Worm (Caenorhabditis elegans) whole organism, mixed stage, embryonic: ENCODE data around the gene ssu-1.

ENCODE experiments used
- blmp-1 ChIP-seq: fragments of 150-350 bp; optimal IDR thresholded peaks from 2 replicates; lab custom pipeline; 2014; ENCODE audit warnings: missing biosample characterization, missing genetic modification characterization
- ceh-43 ChIP-seq: fragments of 200-800 bp; sonication (Bioruptor generic); optimal IDR thresholded peaks from 2 replicates; lab custom pipeline; 2018; ENCODE audit warnings: mild to moderate bottlenecking, missing genetic modification characterization, moderate library complexity, missing compliant biosample characterization
- drap-1 ChIP-seq: fragments of 200-800 bp; sonication (Bioruptor generic); optimal IDR thresholded peaks from 3 replicates; lab custom pipeline; 2018; ENCODE audit warnings: mild to moderate bottlenecking, missing genetic modification characterization, missing compliant biosample characterization
- flh-1 ChIP-seq: fragments of 200-800 bp; sonication (Bioruptor generic); optimal IDR thresholded peaks from 2 replicates; lab custom pipeline; 2018; ENCODE audit warnings: mild to moderate bottlenecking, missing genetic modification characterization, moderate library complexity, missing compliant biosample characterization
- lin-13 ChIP-seq: fragments of 150-350 bp; optimal IDR thresholded peaks from 2 replicates; lab custom pipeline; 2014; ENCODE audit warnings: missing biosample characterization, missing genetic modification characterization
- mep-1 ChIP-seq: fragments of 150-350 bp; optimal IDR thresholded peaks from 2 replicates; lab custom pipeline; 2017; ENCODE audit warnings: missing biosample characterization, missing genetic modification reagents, missing genetic modification characterization, inconsistent platforms
- nhr-237 ChIP-seq: fragments of 150-350 bp; optimal IDR thresholded peaks from 2 replicates; lab custom pipeline; 2014; ENCODE audit warnings: missing biosample characterization, missing genetic modification characterization
- pha-4 ChIP-seq: fragments of 150-350 bp; optimal IDR thresholded peaks from 2 replicates; lab custom pipeline; 2018; ENCODE audit warnings: missing biosample characterization, missing genetic modification reagents, missing genetic modification characterization
- unc-39 ChIP-seq: fragments of 150-350 bp; optimal IDR thresholded peaks from 2 replicates; lab custom pipeline; 2014; ENCODE audit warnings: missing biosample characterization, missing genetic modification characterization
- unc-62 ChIP-seq: fragments of 150-350 bp; optimal IDR thresholded peaks from 2 replicates; lab custom pipeline; 2014; ENCODE audit warnings: missing biosample characterization, missing genetic modification reagents, missing genetic modification characterization
- ztf-11 ChIP-seq: fragments of 150-350 bp; optimal IDR thresholded peaks from 2 replicates; lab custom pipeline; 2014; ENCODE audit warnings: missing biosample characterization, missing genetic modification characterization

ce11 chrV:20105210-20105793 lies 27.8 kb downstream of the ssu-1 start:
- no peak for TF ChIP-seq flh-1 (GFP tag; lab: Kevin White, UChicago)
- TF ChIP-seq unc-62 (GFP tag; lab: Kevin White, UChicago), result no peak
- TF ChIP-seq pha-4 (tag; lab: Kevin White, UChicago), result no peak
- no peak for TF ChIP-seq drap-1 (GFP tag; lab: Kevin White, UChicago)
- no peak for TF ChIP-seq blmp-1
- TF ChIP-seq lin-13 (tag; lab: Kevin White, UChicago), result no peak
- TF ChIP-seq nhr-237 (tag; lab: Kevin White, UChicago), result no peak
- TF ChIP-seq ztf-11 (tag; lab: Kevin White, UChicago), result no peak
- no peak for TF ChIP-seq ceh-43 (GFP tag; lab: Kevin White, UChicago)
- TF ChIP-seq unc-39, result no peak
- TF ChIP-seq mep-1 (tag; lab: Kevin White, UChicago), result no peak
